Worm (Caenorhabditis elegans): ENCODE results near the gene his-63.

- no peak for TF ChIP-seq unc-62 (GFP tag; optimal IDR thresholded peaks at IDR 0.05)
- no peak for TF ChIP-seq nhr-11 (tag; optimal IDR thresholded peaks at IDR 0.05)
- no peak for TF ChIP-seq egl-27 (tag; optimal IDR thresholded peaks at IDR 0.05)
- no peak for TF ChIP-seq nhr-23 (tag; optimal IDR thresholded peaks at IDR 0.05)
- no peak for TF ChIP-seq lin-39 (tag; optimal IDR thresholded peaks at IDR 0.05)
- TF ChIP-seq elt-3 (tag; optimal IDR thresholded peaks at IDR 0.05): no peak
- TF ChIP-seq fkh-10 (GFP tag; optimal IDR thresholded peaks at IDR 0.05): no peak
- no peak for TF ChIP-seq nhr-77 (tag; optimal IDR thresholded peaks at IDR 0.05)
- TF ChIP-seq snpc-4 (tag; optimal IDR thresholded peaks at IDR 0.05): no peak
- no peak for TF ChIP-seq tbx-2 (tag; optimal IDR thresholded peaks at IDR 0.05)
These were observed 8.3 kb upstream of the his-63 start, which contains the start of gene F22B3.10 for ce11 chrIV:11414920-11415319.

Measured in whole organism, L3 larva.